Worm (Caenorhabditis elegans): ENCODE results near the gene etc-1.

ce11 chrII:8640503-8640902 lies 24.1 kb upstream of the etc-1 start:
- TF ChIP-seq ets-7 (tag; optimal IDR thresholded peaks at IDR 0.05) (no peak), ceh-36 (tag; optimal IDR thresholded peaks at IDR 0.05) (no peak), ama-1 (optimal IDR thresholded peaks at IDR 0.05) (no peak), flt-1 (GFP tag; IDR thresholded peaks at IDR 0.05) (no peak), scrt-1 (GFP tag; IDR thresholded peaks at IDR 0.05) (no peak), tbx-37 (GFP tag; conservative IDR thresholded peaks at IDR 0.05) (no peak), F13C5.2 (tag; optimal IDR thresholded peaks at IDR 0.05) (no peak), hnd-1 (tag; optimal IDR thresholded peaks at IDR 0.05) (no peak), tbx-11 (GFP tag; IDR thresholded peaks at IDR 0.05) (no peak), aly-1 (tag; optimal IDR thresholded peaks at IDR 0.05) (no peak), hmg-4 (GFP tag; optimal IDR thresholded peaks at IDR 0.05) (no peak), hmbx-1 (tag; optimal IDR thresholded peaks at IDR 0.05) (no peak), ceh-13 (GFP tag; optimal IDR thresholded peaks at IDR 0.05) (no peak)
